Worm (Caenorhabditis elegans): ENCODE measurements around the gene mct-5.

Gene mct-5

DNA sequence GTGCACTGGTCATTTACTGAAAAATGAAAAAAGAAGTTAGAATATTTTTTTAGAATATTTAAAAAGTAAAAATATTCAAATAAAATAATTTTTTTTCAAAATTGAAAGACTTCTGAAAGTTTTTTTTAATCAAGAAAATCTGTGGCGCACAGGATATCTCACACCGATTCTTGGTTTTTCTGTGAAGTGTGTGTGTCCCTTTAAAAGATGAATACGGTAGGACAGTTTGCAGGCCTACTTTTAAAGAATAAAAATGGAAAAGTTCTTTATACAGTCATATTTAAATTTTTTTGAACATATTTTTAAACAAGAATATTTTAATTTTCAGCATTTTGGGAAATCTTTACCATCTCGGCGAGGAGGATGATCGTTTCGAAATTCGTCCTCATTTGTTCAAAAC is at the start of gene mct-5:
TSS of gene mct-5 (minus strand) at position 16 of the 400 bp plus-strand sequence.
- TF ChIP-seq nhr-76 (tag; optimal IDR thresholded peaks at IDR 0.05) (no peak), lsy-2 (tag; optimal IDR thresholded peaks at IDR 0.05) (no peak), nhr-237 (tag; optimal IDR thresholded peaks at IDR 0.05) (no peak), flh-1 (GFP tag; optimal IDR thresholded peaks at IDR 0.05) (no peak), mab-5 (tag; optimal IDR thresholded peaks at IDR 0.05) (no peak), nhr-12 (tag; optimal IDR thresholded peaks at IDR 0.05) (no peak), unc-120 (tag; optimal IDR thresholded peaks at IDR 0.05; ENCODE audit: poor library complexity, severe bottlenecking) (no peak), nhr-28 (tag; optimal IDR thresholded peaks at IDR 0.05) (no peak)

DNA sequence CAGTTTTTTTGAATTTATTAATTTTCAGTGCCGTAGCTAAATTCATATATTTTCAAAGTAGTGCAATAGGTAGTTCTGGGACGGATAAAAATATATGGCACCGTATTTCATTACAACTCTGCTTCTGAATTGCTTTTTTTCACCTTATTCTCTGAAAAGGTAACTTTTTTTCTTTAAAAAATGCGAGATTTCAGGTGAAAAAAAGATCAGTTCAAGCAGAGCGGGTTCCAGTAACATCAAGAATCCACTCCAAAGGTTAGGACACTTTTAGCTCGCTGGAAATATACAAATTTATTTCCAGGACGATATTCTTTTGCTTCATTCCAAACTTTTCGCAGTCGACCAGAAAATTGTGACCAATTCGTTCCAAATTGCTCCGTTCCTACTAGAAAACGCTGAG is 49.7 kb upstream of the mct-5 start, which contains the start of gene T07F8.1:
TSS of gene T07F8.1 (plus strand) at position 301 of the 400 bp plus-strand sequence.
- TF ChIP-seq drap-1 (GFP tag; optimal IDR thresholded peaks at IDR 0.05), result no peak
- TF ChIP-seq nhr-2 (tag; optimal IDR thresholded peaks at IDR 0.05), result no peak
- no peak for TF ChIP-seq nhr-28 (tag; optimal IDR thresholded peaks at IDR 0.05)
- TF ChIP-seq lin-32 (GFP tag; optimal IDR thresholded peaks at IDR 0.05), result no peak
- no peak for TF ChIP-seq unc-62 (GFP tag; optimal IDR thresholded peaks at IDR 0.05)
- TF ChIP-seq lsy-2 (tag; optimal IDR thresholded peaks at IDR 0.05), result no peak

DNA sequence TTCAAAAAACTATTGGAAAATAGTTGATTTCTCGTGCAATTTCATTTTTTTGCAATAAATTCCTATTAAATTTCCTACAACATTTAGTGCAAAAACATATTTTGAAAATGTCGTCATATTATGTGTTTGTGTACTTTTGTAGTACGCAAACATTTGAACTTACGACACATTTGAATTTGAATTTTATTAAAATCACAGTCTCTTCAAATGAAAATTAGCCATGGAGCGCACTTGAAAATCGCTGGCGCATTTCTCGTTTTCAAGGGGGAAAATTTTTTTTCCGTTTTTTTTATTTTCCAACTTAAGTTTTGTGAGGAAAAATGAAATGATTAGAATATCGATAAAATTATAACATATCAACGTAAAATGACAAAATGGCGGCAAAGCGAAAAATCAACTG is 49.2 kb upstream of the mct-5 start:
- TF ChIP-seq mab-5 (tag; optimal IDR thresholded peaks at IDR 0.05), result no peak
- no peak for TF ChIP-seq nhr-12 (tag; optimal IDR thresholded peaks at IDR 0.05)
- no peak for TF ChIP-seq nhr-28 (tag; optimal IDR thresholded peaks at IDR 0.05)
- TF ChIP-seq pha-4 (tag; optimal IDR thresholded peaks at IDR 0.05), result no peak
- no peak for TF ChIP-seq mls-2 (tag; optimal IDR thresholded peaks at IDR 0.05)
- TF ChIP-seq nhr-237 (tag; optimal IDR thresholded peaks at IDR 0.05), result peak; percentile 51
- TF ChIP-seq bed-3 (GFP tag; optimal IDR thresholded peaks at IDR 0.05), result no peak
- TF ChIP-seq flh-1 (GFP tag; optimal IDR thresholded peaks at IDR 0.05), result no peak
- TF ChIP-seq ham-2 (GFP tag; optimal IDR thresholded peaks at IDR 0.05), result no peak
- TF ChIP-seq ceh-39 (tag; optimal IDR thresholded peaks at IDR 0.05), result no peak
- peak; percentile 49 for TF ChIP-seq ces-1 (GFP tag; optimal IDR thresholded peaks at IDR 0.05)
- TF ChIP-seq ceh-43 (GFP tag; optimal IDR thresholded peaks at IDR 0.05), result no peak
- no peak for TF ChIP-seq unc-62 (GFP tag; optimal IDR thresholded peaks at IDR 0.05)
- no peak for TF ChIP-seq M03D4.4 (tag; optimal IDR thresholded peaks at IDR 0.05)
- TF ChIP-seq unc-120 (tag; optimal IDR thresholded peaks at IDR 0.05; ENCODE audit: poor library complexity, severe bottlenecking), result no peak
- no peak for TF ChIP-seq lin-32 (GFP tag; optimal IDR thresholded peaks at IDR 0.05)
- TF ChIP-seq nhr-2 (tag; optimal IDR thresholded peaks at IDR 0.05), result no peak
- no peak for TF ChIP-seq mep-1 (tag; optimal IDR thresholded peaks at IDR 0.05)
- TF ChIP-seq cnd-1 (tag; optimal IDR thresholded peaks at IDR 0.05), result no peak
- no peak for TF ChIP-seq unc-39 (tag; optimal IDR thresholded peaks at IDR 0.05)
- TF ChIP-seq lsy-2 (tag; optimal IDR thresholded peaks at IDR 0.05), result peak; percentile 72
- no peak for TF ChIP-seq sem-2 (GFP tag; optimal IDR thresholded peaks at IDR 0.05)
- TF ChIP-seq ceh-83 (GFP tag; optimal IDR thresholded peaks at IDR 0.05), result no peak
- TF ChIP-seq drap-1 (GFP tag; optimal IDR thresholded peaks at IDR 0.05), result no peak

DNA sequence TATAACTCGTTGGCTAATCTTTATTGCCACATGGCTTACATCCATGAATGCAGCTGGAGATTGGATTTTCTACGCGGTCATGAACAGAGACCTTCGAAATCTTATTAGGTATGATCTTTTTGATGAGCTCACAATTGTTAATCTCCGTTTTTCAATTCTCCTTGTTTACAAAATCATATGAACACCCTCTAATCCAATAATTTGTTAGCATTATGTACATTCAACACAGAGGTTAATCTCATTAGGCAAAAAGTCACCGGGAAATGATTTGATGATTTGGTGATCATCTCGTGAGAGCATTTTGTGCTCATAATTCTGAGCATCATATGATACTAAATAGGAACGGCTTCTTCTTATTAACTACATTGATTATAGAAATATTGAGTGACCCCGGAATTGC is 47.8 kb upstream of the mct-5 start:
- no peak for TF ChIP-seq flh-1 (GFP tag; optimal IDR thresholded peaks at IDR 0.05)

DNA sequence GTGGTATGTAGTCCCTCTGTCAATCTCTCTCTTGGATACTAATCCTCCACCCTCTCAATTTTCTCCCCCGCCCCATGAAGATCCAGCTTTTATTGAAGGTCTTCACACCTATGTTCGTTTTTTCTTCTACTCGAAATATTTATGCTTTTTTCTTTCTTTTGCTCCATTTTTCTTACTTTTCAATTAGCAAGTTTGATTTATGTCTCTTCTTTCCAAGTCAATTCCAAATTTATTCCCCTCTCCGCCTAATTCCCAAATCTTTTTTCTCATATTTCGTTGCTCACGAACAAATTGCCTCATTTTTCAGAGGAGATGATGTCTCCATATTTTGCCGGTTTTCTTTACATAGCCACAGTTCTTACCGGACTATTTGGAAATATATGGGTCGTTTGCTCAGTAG is 45.9 kb upstream of the mct-5 start, which contains the start of gene npr-31:
TSS of gene npr-31 (plus strand) at position 301 of the 400 bp plus-strand sequence.
- TF ChIP-seq elt-3 (tag; optimal IDR thresholded peaks at IDR 0.05) (no peak), ham-2 (GFP tag; optimal IDR thresholded peaks at IDR 0.05) (no peak), nhr-2 (tag; optimal IDR thresholded peaks at IDR 0.05) (no peak), M03D4.4 (tag; optimal IDR thresholded peaks at IDR 0.05) (no peak), drap-1 (GFP tag; optimal IDR thresholded peaks at IDR 0.05) (no peak), lin-32 (GFP tag; optimal IDR thresholded peaks at IDR 0.05) (no peak), snpc-4 (tag; optimal IDR thresholded peaks at IDR 0.05) (no peak), ztf-11 (tag; optimal IDR thresholded peaks at IDR 0.05) (no peak), lsy-2 (tag; optimal IDR thresholded peaks at IDR 0.05) (no peak), tbx-8 (GFP tag; optimal IDR thresholded peaks at IDR 0.05) (no peak), mep-1 (tag; optimal IDR thresholded peaks at IDR 0.05) (no peak), mls-2 (tag; optimal IDR thresholded peaks at IDR 0.05) (no peak)

DNA sequence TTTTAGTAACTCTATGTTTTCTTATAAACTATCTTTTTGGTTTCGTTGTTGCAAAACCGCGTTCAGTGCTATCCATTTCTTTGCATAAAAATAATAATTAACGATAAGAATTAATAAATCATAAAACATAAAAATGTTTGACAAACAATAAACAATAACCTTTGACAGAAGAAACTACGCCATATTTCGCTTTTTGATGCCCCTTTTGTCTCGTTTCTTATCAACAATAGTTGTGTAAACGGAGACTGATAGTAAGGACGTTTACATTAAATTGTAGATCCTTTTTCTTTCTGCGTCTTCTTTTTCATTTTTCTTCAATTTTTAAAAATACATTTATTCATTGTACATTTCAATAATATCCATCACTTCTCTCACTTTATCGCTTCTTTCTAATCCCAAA is 40.7 kb upstream of the mct-5 start:
- no peak for TF ChIP-seq tbx-8 (GFP tag; optimal IDR thresholded peaks at IDR 0.05)
- no peak for TF ChIP-seq nhr-12 (tag; optimal IDR thresholded peaks at IDR 0.05)
- TF ChIP-seq ceh-83 (GFP tag; optimal IDR thresholded peaks at IDR 0.05), result no peak
- TF ChIP-seq lin-32 (GFP tag; optimal IDR thresholded peaks at IDR 0.05), result no peak
- TF ChIP-seq elt-1 (tag; optimal IDR thresholded peaks at IDR 0.05; ENCODE audit: borderline replicate concordance, insufficient read depth), result no peak
- TF ChIP-seq mab-5 (tag; optimal IDR thresholded peaks at IDR 0.05), result no peak
- no peak for TF ChIP-seq ceh-43 (GFP tag; optimal IDR thresholded peaks at IDR 0.05)
- no peak for TF ChIP-seq cnd-1 (tag; optimal IDR thresholded peaks at IDR 0.05)
- no peak for TF ChIP-seq nhr-28 (tag; optimal IDR thresholded peaks at IDR 0.05)
- no peak for TF ChIP-seq snpc-4 (tag; optimal IDR thresholded peaks at IDR 0.05)
- TF ChIP-seq flh-1 (GFP tag; optimal IDR thresholded peaks at IDR 0.05), result no peak
- no peak for TF ChIP-seq hlh-1 (tag; optimal IDR thresholded peaks at IDR 0.05)
- no peak for TF ChIP-seq nhr-76 (tag; optimal IDR thresholded peaks at IDR 0.05)
